Worm (Caenorhabditis elegans): ENCODE results near the gene ttr-50.

Gene ttr-50

DNA sequence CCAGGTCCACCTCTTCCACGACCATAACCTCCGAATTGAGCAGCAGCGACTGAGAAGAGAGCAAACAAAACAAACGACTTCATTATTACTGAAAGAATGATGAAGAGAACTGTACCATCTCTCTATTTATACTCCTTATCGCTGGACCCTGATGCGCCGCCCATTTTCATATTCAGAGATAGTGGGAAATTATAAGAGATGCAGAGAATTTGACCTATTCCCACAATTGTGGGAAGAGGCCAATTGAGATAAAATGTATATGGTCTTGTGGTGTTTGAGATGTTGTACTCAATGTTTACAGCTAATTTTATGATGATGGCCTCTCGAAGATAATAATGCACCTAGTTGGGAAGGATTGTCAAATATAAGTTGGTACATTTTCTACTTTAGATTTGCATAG, at the start of gene ttr-50:
Gene ttr-50, minus strand, starts transcription at position 101 of the 400 bp plus-strand sequence.
- TF ChIP-seq ztf-11 (tag; optimal IDR thresholded peaks at IDR 0.05) (no peak), lin-1 (GFP tag; IDR thresholded peaks at IDR 0.05) (no peak)

DNA sequence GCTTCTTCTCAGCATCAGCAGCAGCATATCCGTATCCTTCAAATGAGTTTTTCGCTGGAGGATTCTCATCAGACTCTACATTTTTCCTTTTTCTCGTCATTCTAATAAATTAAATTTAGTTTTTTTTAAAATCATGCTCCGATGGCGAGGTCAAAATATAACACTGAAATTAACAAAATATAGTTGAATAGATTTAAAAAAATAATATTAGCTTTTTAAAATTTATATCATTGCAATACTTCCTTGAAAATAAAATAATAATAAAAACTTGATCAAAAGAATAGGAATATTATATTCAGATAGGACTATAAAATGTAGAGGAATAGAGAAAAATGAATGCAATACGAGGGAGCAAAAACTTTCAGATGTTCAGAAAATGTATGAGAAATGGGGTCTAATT, 47.2 kb upstream of the ttr-50 start, which contains the start of gene ZK792.5:
Gene ZK792.5, minus strand, starts transcription at position 101 of the 400 bp plus-strand sequence.
- TF ChIP-seq jun-1 (tag; optimal IDR thresholded peaks at IDR 0.05) (no peak), F44E2.7 (GFP tag; IDR thresholded peaks at IDR 0.05) (no peak), hlh-11 (tag; optimal IDR thresholded peaks at IDR 0.05) (no peak), hlh-30 (tag; optimal IDR thresholded peaks at IDR 0.05; ENCODE audit: insufficient read depth) (no peak), dve-1 (tag; optimal IDR thresholded peaks at IDR 0.05; ENCODE audit: insufficient read depth) (no peak), unc-62 (GFP tag; optimal IDR thresholded peaks at IDR 0.05 in 1 of 2) (no peak), unc-62 (tag; optimal IDR thresholded peaks at IDR 0.05) (no peak), nhr-25 (tag; optimal IDR thresholded peaks at IDR 0.05; ENCODE audit: borderline replicate concordance, insufficient read depth) (no peak), lin-15B (tag; optimal IDR thresholded peaks at IDR 0.05) (no peak), zip-11 (GFP tag; IDR thresholded peaks at IDR 0.05) (no peak), Y75B8A.6 (GFP tag; IDR thresholded peaks at IDR 0.05) (no peak), fos-1 (tag; optimal IDR thresholded peaks at IDR 0.05) (no peak), daf-16 (GFP tag; optimal IDR thresholded peaks at IDR 0.05) (no peak), daf-16 (tag; optimal IDR thresholded peaks at IDR 0.05) (no peak), zfp-2 (tag; optimal IDR thresholded peaks at IDR 0.05) (no peak), mes-2 (tag; optimal IDR thresholded peaks at IDR 0.05; ENCODE audit: poor library complexity, severe bottlenecking) (no peak), snpc-4 (tag; optimal IDR thresholded peaks at IDR 0.05) (no peak), nhr-76 (tag; optimal IDR thresholded peaks at IDR 0.05) (no peak)

DNA sequence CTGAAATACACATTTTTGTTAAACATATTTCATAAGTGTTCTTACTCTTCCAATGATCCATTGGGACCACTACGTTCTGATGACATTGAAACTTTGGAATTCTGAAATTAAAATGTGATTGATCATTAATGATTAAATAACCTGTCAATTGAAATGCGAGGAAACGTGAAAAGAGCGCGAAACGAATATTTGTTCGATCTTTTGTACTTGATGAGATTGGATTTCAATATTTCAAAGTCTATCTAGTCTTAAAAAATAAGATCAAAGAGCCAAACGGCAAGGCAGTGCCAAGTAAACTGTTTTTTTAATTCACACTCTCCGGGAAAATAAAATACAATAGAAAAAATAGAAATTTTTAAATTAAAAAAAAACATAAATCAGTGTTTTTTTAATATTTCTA, 41.1 kb upstream of the ttr-50 start, which contains the start of gene ZK792.4:
Gene ZK792.4, minus strand, starts transcription at position 101 of the 400 bp plus-strand sequence.
- TF ChIP-seq mdl-1 (tag; optimal IDR thresholded peaks at IDR 0.05) (no peak), madf-9 (GFP tag; conservative IDR thresholded peaks at IDR 0.05) (no peak), lin-1 (GFP tag; IDR thresholded peaks at IDR 0.05) (no peak), php-3 (GFP tag; IDR thresholded peaks at IDR 0.05) (no peak), mes-2 (tag; optimal IDR thresholded peaks at IDR 0.05; ENCODE audit: poor library complexity, severe bottlenecking) (no peak), skn-1 (tag; optimal IDR thresholded peaks at IDR 0.05) (no peak), ZK337.2 (GFP tag; IDR thresholded peaks at IDR 0.05) (no peak), ZK546.5 (tag; optimal IDR thresholded peaks at IDR 0.05) (no peak), nhr-48 (tag; optimal IDR thresholded peaks at IDR 0.05) (no peak), mdt-29 (GFP tag; IDR thresholded peaks at IDR 0.05) (no peak), ztf-7 (tag; optimal IDR thresholded peaks at IDR 0.05) (no peak), lin-29 (GFP tag; IDR thresholded peaks at IDR 0.05) (no peak), mep-1 (tag; optimal IDR thresholded peaks at IDR 0.05) (no peak)

DNA sequence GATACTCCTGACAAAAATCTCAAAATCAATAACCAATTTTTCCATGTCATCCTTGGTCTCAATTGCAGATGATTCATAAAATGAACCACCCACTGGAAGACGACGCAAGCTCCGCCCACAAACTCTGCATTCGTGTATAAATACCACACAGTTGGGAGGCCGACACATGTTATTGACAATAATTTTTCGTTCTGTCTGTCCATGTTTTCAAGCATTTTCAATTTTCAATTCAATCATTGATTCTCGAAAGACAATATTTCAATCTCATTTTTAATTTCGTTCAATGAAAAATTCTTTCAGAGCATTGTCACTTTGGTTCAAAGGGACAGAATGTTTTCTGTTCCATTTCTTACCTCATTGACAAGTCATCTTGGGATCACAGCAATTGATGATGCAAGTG, 35.2 kb upstream of the ttr-50 start, which contains the start of gene inx-9:
Gene inx-9, plus strand, starts transcription at position 301 of the 400 bp plus-strand sequence.
- no peak for TF ChIP-seq hmg-1.1 (GFP tag; IDR thresholded peaks at IDR 0.05)
- TF ChIP-seq dmd-6 (GFP tag; IDR thresholded peaks at IDR 0.05), result no peak
- no peak for TF ChIP-seq unc-62 (GFP tag; optimal IDR thresholded peaks at IDR 0.05 in 1 of 2)
- no peak for TF ChIP-seq unc-62 (tag; optimal IDR thresholded peaks at IDR 0.05)
- no peak for TF ChIP-seq unc-130 (GFP tag; optimal IDR thresholded peaks at IDR 0.05)
- TF ChIP-seq nhr-25 (tag; optimal IDR thresholded peaks at IDR 0.05; ENCODE audit: borderline replicate concordance, insufficient read depth), result no peak
- no peak for TF ChIP-seq nhr-28 (tag; optimal IDR thresholded peaks at IDR 0.05)
- no peak for TF ChIP-seq lin-38 (GFP tag; IDR thresholded peaks at IDR 0.05)
- no peak for TF ChIP-seq pha-4 (GFP tag; IDR thresholded peaks at IDR 0.05)
- TF ChIP-seq pha-4 (tag; optimal IDR thresholded peaks at IDR 0.05), result no peak

All from whole organism, L4 larva.